Worm (Caenorhabditis elegans): ENCODE measurements around the gene del-2.

The del-2 gene

DNA sequence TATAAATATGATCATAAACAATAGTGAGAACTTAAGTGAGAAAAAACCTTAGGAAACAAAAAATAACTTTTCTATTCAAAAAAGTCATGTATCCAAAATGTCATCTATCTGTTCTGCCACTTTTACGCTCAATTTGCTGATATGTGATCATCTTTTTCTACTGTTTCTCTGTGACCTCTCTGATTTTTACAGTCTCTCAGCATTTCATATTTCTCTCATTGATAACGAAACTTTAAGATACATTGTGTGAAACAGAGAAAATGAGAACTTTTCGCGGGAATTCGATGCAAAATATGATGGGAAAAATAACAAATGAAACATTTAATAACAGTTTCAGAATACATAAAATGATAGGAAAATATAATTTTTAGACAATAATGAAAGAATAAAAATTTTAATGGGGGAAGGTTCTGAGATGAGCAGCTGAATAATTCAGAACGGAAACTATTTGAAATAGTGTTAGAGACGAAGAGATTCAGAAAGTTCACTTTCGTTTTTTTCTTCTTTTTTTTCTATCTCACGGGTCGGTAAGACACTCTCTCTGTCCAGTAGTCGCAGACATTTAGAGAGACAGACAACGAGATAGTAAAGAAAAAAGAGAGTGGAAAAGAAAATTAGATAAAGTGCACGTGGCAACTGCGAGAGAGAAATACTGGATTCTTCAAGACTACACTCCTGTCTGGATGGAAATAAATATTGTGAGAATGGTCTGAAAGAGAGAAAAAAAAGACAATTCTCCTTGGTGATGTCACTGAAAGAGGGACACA is 35.6 kb upstream of the del-2 start (continued):
- TF ChIP-seq unc-39 (tag; optimal IDR thresholded peaks at IDR 0.05) (no peak), ZK337.2 (GFP tag; IDR thresholded peaks at IDR 0.05) (no peak), mdt-29 (GFP tag; IDR thresholded peaks at IDR 0.05) (no peak), madf-5 (GFP tag; IDR thresholded peaks at IDR 0.05) (no peak), php-3 (GFP tag; IDR thresholded peaks at IDR 0.05) (no peak), pha-4 (GFP tag; IDR thresholded peaks at IDR 0.05) (no peak), pha-4 (tag; optimal IDR thresholded peaks at IDR 0.05) (peak; percentile 26), nhr-10 (tag; optimal IDR thresholded peaks at IDR 0.05) (no peak), Y48G9A.11 (GFP tag; IDR thresholded peaks at IDR 0.05) (no peak)

DNA sequence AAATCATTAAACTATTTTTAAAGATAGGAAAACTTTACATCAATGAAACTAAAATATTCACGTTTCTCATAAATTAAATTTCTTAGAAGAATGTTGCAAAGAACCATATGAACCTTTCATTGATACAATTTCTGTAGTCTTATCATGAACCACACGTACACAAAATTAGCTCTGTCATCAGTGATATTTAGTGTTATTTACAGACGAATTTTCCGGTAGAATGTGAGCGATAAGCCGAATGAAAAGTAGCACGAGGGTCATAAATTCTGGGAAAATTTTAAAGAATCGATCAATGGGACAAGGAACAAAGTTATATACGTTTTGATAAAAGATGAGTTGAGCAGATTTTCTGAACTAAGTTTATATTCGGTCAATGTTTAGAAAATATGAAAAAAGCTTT is 34.7 kb upstream of the del-2 start:
- TF ChIP-seq aly-2 (tag; optimal IDR thresholded peaks at IDR 0.05) (no peak), mxl-3 (GFP tag; optimal IDR thresholded peaks at IDR 0.05) (peak; percentile 7), zip-11 (GFP tag; IDR thresholded peaks at IDR 0.05) (no peak), fkh-10 (GFP tag; optimal IDR thresholded peaks at IDR 0.05) (no peak), T20F7.1 (GFP tag; optimal IDR thresholded peaks at IDR 0.05) (peak; percentile 17), nhr-48 (tag; optimal IDR thresholded peaks at IDR 0.05) (peak; percentile 27), hlh-11 (tag; optimal IDR thresholded peaks at IDR 0.05) (peak; percentile 75), nhr-10 (tag; optimal IDR thresholded peaks at IDR 0.05) (peak; percentile 81), dve-1 (tag; optimal IDR thresholded peaks at IDR 0.05; ENCODE audit: insufficient read depth) (peak; percentile 89), F26F4.8 (GFP tag; conservative IDR thresholded peaks at IDR 0.05) (no peak), nhr-28 (tag; optimal IDR thresholded peaks at IDR 0.05) (peak; percentile 95), pqm-1 (tag; optimal IDR thresholded peaks at IDR 0.05) (peak; percentile 47), cey-2 (tag; optimal IDR thresholded peaks at IDR 0.05; ENCODE audit: borderline replicate concordance, insufficient read depth) (no peak), nhr-102 (tag; optimal IDR thresholded peaks at IDR 0.05) (peak; percentile 23), ztf-11 (tag; optimal IDR thresholded peaks at IDR 0.05) (no peak), hlh-30 (tag; optimal IDR thresholded peaks at IDR 0.05; ENCODE audit: insufficient read depth) (peak; percentile 58), nhr-41 (GFP tag; IDR thresholded peaks at IDR 0.05) (no peak), nhr-77 (tag; optimal IDR thresholded peaks at IDR 0.05) (peak; percentile 65), nhr-11 (tag; optimal IDR thresholded peaks at IDR 0.05) (no peak), lin-1 (GFP tag; IDR thresholded peaks at IDR 0.05) (0 out of 2 replicates have a peak, but pooled peaks have one; percentile 47), dmd-6 (GFP tag; IDR thresholded peaks at IDR 0.05) (peak; percentile 89), php-3 (GFP tag; IDR thresholded peaks at IDR 0.05) (peak; percentile 85), snpc-4 (tag; optimal IDR thresholded peaks at IDR 0.05) (no peak), lsy-2 (tag; optimal IDR thresholded peaks at IDR 0.05) (no peak), hif-1 (tag; optimal IDR thresholded peaks at IDR 0.05) (peak in 1 of 2 experiments; percentile 35), daf-16 (GFP tag; optimal IDR thresholded peaks at IDR 0.05) (no peak), daf-16 (tag; optimal IDR thresholded peaks at IDR 0.05) (peak; percentile 98), mep-1 (tag; optimal IDR thresholded peaks at IDR 0.05) (peak; percentile 45), mdl-1 (tag; optimal IDR thresholded peaks at IDR 0.05) (peak in 1 of 2 experiments; percentile 70)

DNA sequence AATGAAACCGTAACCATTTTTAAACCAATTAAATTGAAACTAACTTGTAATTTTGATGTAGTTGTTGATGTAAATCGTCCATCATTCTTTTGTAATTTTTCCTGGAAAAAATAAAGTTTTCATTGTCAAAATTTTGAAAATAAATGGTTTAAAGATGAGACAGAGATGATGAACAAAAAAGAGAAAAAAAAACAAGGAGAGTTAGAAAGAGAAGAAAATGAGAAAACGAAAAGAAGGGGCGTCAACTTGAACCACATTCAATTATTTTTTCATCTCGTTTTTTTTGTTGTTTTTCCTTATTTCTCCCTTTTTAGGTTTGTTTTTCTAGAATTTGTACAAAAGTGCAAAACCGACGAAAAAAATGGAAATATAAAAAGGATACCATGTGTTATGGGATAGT is 33.7 kb upstream of the del-2 start, which contains the start of gene nhr-34:
TSS of gene nhr-34 (minus strand) at position 101 of the 400 bp plus-strand sequence.
- TF ChIP-seq snpc-4 (tag; optimal IDR thresholded peaks at IDR 0.05) (no peak), T20F7.1 (GFP tag; optimal IDR thresholded peaks at IDR 0.05) (peak; percentile 33)
